Worm (Caenorhabditis elegans) whole organism, mixed stage, embryonic: ENCODE measurements around the gene cdka-1.

Source experiments
- M03D4.4 ChIP-seq: sonication (generic microtip); optimal IDR thresholded peaks from 2 replicates; lab custom pipeline; 2017; ENCODE audit warnings: mild to moderate bottlenecking, missing genetic modification characterization, missing compliant biosample characterization
- bed-3 ChIP-seq: fragments of 200-800 bp; sonication (Bioruptor generic); optimal IDR thresholded peaks from 3 replicates; lab custom pipeline; 2018; ENCODE audit warnings: mild to moderate bottlenecking, missing genetic modification characterization, moderate library complexity, missing compliant biosample characterization
- blmp-1 ChIP-seq: fragments of 150-350 bp; optimal IDR thresholded peaks from 2 replicates; lab custom pipeline; 2014; ENCODE audit warnings: missing biosample characterization, missing genetic modification characterization
- ceh-39 ChIP-seq: fragments of 150-350 bp; optimal IDR thresholded peaks from 2 replicates; lab custom pipeline; 2014; ENCODE audit warnings: missing biosample characterization, missing genetic modification characterization
- ceh-43 ChIP-seq: fragments of 200-800 bp; sonication (Bioruptor generic); optimal IDR thresholded peaks from 2 replicates; lab custom pipeline; 2018; ENCODE audit warnings: mild to moderate bottlenecking, missing genetic modification characterization, moderate library complexity, missing compliant biosample characterization
- ceh-83 ChIP-seq: fragments of 200-800 bp; sonication (Bioruptor generic); optimal IDR thresholded peaks from 2 replicates; lab custom pipeline; 2018; ENCODE audit warnings: mild to moderate bottlenecking, missing genetic modification characterization, missing compliant biosample characterization
- ces-1 ChIP-seq: fragments of 150-350 bp; optimal IDR thresholded peaks from 2 replicates; lab custom pipeline; 2014; ENCODE audit warnings: missing biosample characterization, missing genetic modification reagents, missing genetic modification characterization
- cnd-1 ChIP-seq: fragments of 200-800 bp; sonication (Bioruptor generic); optimal IDR thresholded peaks from 2 replicates; lab custom pipeline; 2018; ENCODE audit warnings: mild to moderate bottlenecking, missing genetic modification characterization, missing compliant biosample characterization
- drap-1 ChIP-seq: fragments of 200-800 bp; sonication (Bioruptor generic); optimal IDR thresholded peaks from 3 replicates; lab custom pipeline; 2018; ENCODE audit warnings: mild to moderate bottlenecking, missing genetic modification characterization, missing compliant biosample characterization
- elt-1 ChIP-seq: sonication (generic microtip); optimal IDR thresholded peaks from 2 replicates; lab custom pipeline; 2017; ENCODE audit warnings: missing genetic modification characterization, mild to moderate bottlenecking, missing compliant biosample characterization, antibody characterized with exemption, moderate library complexity, borderline replicate concordance; ENCODE audit not compliant: insufficient read depth
- elt-3 ChIP-seq: fragments of 150-350 bp; optimal IDR thresholded peaks from 2 replicates; lab custom pipeline; 2014; ENCODE audit warnings: missing biosample characterization, missing genetic modification characterization
- flh-1 ChIP-seq: fragments of 200-800 bp; sonication (Bioruptor generic); optimal IDR thresholded peaks from 2 replicates; lab custom pipeline; 2018; ENCODE audit warnings: mild to moderate bottlenecking, missing genetic modification characterization, moderate library complexity, missing compliant biosample characterization
- ham-2 ChIP-seq: fragments of 200-800 bp; sonication (Bioruptor generic); optimal IDR thresholded peaks from 2 replicates; lab custom pipeline; 2018; ENCODE audit warnings: mild to moderate bottlenecking, missing genetic modification characterization, missing compliant biosample characterization
- hlh-1 ChIP-seq: fragments of 150-350 bp; optimal IDR thresholded peaks from 2 replicates; lab custom pipeline; 2014; ENCODE audit warnings: missing biosample characterization, missing genetic modification reagents, missing genetic modification characterization
- lin-13 ChIP-seq: fragments of 150-350 bp; optimal IDR thresholded peaks from 2 replicates; lab custom pipeline; 2014; ENCODE audit warnings: missing biosample characterization, missing genetic modification characterization
- lin-32 ChIP-seq: fragments of 200-800 bp; sonication (Bioruptor generic); optimal IDR thresholded peaks from 2 replicates; lab custom pipeline; 2018; ENCODE audit warnings: mild to moderate bottlenecking, missing genetic modification characterization, missing compliant biosample characterization
- lsy-2 ChIP-seq: fragments of 150-350 bp; optimal IDR thresholded peaks from 2 replicates; lab custom pipeline; 2014; ENCODE audit warnings: missing biosample characterization, missing genetic modification characterization
- mab-5 ChIP-seq: fragments of 150-350 bp; optimal IDR thresholded peaks from 2 replicates; lab custom pipeline; 2014; ENCODE audit warnings: missing biosample characterization, missing genetic modification characterization
- mep-1 ChIP-seq: fragments of 150-350 bp; optimal IDR thresholded peaks from 2 replicates; lab custom pipeline; 2017; ENCODE audit warnings: missing biosample characterization, missing genetic modification reagents, missing genetic modification characterization, inconsistent platforms
- mls-2 ChIP-seq: sonication (generic microtip); optimal IDR thresholded peaks from 2 replicates; lab custom pipeline; 2016; ENCODE audit warnings: mild to moderate bottlenecking, missing genetic modification characterization, moderate library complexity, missing compliant biosample characterization
- nhr-12 ChIP-seq: fragments of 150-350 bp; optimal IDR thresholded peaks from 2 replicates; lab custom pipeline; 2014; ENCODE audit warnings: missing biosample characterization, missing genetic modification characterization
- nhr-2 ChIP-seq: fragments of 150-350 bp; optimal IDR thresholded peaks from 2 replicates; lab custom pipeline; 2014; ENCODE audit warnings: missing biosample characterization, missing genetic modification characterization
- nhr-237 ChIP-seq: fragments of 150-350 bp; optimal IDR thresholded peaks from 2 replicates; lab custom pipeline; 2014; ENCODE audit warnings: missing biosample characterization, missing genetic modification characterization
- nhr-28 ChIP-seq: fragments of 150-350 bp; optimal IDR thresholded peaks from 2 replicates; lab custom pipeline; 2014; ENCODE audit warnings: missing biosample characterization, missing genetic modification characterization
- nhr-76 ChIP-seq: sonication (generic microtip); optimal IDR thresholded peaks from 2 replicates; lab custom pipeline; 2017; ENCODE audit warnings: missing biosample characterization, missing genetic modification characterization
- pha-4 ChIP-seq: fragments of 150-350 bp; optimal IDR thresholded peaks from 2 replicates; lab custom pipeline; 2018; ENCODE audit warnings: missing biosample characterization, missing genetic modification reagents, missing genetic modification characterization
- sem-2 ChIP-seq: fragments of 200-800 bp; sonication (Bioruptor generic); optimal IDR thresholded peaks from 2 replicates; lab custom pipeline; 2018; ENCODE audit warnings: mild to moderate bottlenecking, missing genetic modification characterization, missing compliant biosample characterization
- snpc-4 ChIP-seq: fragments of 150-350 bp; optimal IDR thresholded peaks from 2 replicates; lab custom pipeline; 2014; ENCODE audit warnings: missing biosample characterization, missing genetic modification characterization
- sptf-1 ChIP-seq: sonication (generic microtip); optimal IDR thresholded peaks from 2 replicates; lab custom pipeline; 2017; ENCODE audit warnings: mild to moderate bottlenecking, missing genetic modification characterization, moderate library complexity, missing compliant biosample characterization
- tbx-8 ChIP-seq: fragments of 200-800 bp; sonication (Bioruptor generic); optimal IDR thresholded peaks from 2 replicates; lab custom pipeline; 2018; ENCODE audit warnings: mild to moderate bottlenecking, missing genetic modification characterization, moderate library complexity, missing compliant biosample characterization
- unc-120 ChIP-seq: sonication (generic microtip); optimal IDR thresholded peaks from 2 replicates; lab custom pipeline; 2017; ENCODE audit warnings: missing genetic modification characterization, missing compliant biosample characterization; ENCODE audit not compliant: poor library complexity, severe bottlenecking
- unc-39 ChIP-seq: fragments of 150-350 bp; optimal IDR thresholded peaks from 2 replicates; lab custom pipeline; 2014; ENCODE audit warnings: missing biosample characterization, missing genetic modification characterization
- unc-62 ChIP-seq: fragments of 150-350 bp; optimal IDR thresholded peaks from 2 replicates; lab custom pipeline; 2014; ENCODE audit warnings: missing biosample characterization, missing genetic modification reagents, missing genetic modification characterization
- zip-8 ChIP-seq: fragments of 150-350 bp; optimal IDR thresholded peaks from 2 replicates; lab custom pipeline; 2014; ENCODE audit warnings: missing biosample characterization, missing genetic modification characterization
- ztf-11 ChIP-seq: fragments of 150-350 bp; optimal IDR thresholded peaks from 2 replicates; lab custom pipeline; 2014; ENCODE audit warnings: missing biosample characterization, missing genetic modification characterization

cdka-1 gene

ce11 chrIII:4643262-4643661 lies 15.3 kb upstream of the cdka-1 start, which contains the start of gene pfas-1:
Gene pfas-1, minus strand, starts transcription at chrIII:4643310.
- TF ChIP-seq blmp-1 (no peak), bed-3 (GFP tag; lab: Kevin White, UChicago) (no peak), ztf-11 (tag; lab: Kevin White, UChicago) (no peak), sptf-1 (tag; lab: Kevin White, UChicago) (no peak), nhr-76 (no peak)

- TF ChIP-seq unc-39 (tag; lab: Kevin White, UChicago) (no peak), ceh-39 (tag; lab: Kevin White, UChicago) (no peak), tbx-8 (no peak), hlh-1 (no peak), bed-3 (GFP tag; lab: Kevin White, UChicago) (no peak), unc-62 (no peak), ceh-43 (GFP tag; lab: Kevin White, UChicago) (no peak), pha-4 (tag; lab: Kevin White, UChicago) (no peak), ces-1 (no peak), M03D4.4 (no peak), unc-120 (tag; lab: Kevin White, UChicago) (no peak), ztf-11 (tag; lab: Kevin White, UChicago) (no peak), snpc-4 (tag; lab: Kevin White, UChicago) (no peak)
Observed at ce11 chrIII:4646246-4646645, 12.3 kb upstream of the cdka-1 start, which contains the start of gene pqn-29. Gene pqn-29, minus strand, starts transcription at chrIII:4646346.

ce11 chrIII:4647341-4647740 lies 11.3 kb upstream of the cdka-1 start:
- no peak for TF ChIP-seq hlh-1
- TF ChIP-seq unc-39 (tag; lab: Kevin White, UChicago), result no peak
- no peak for TF ChIP-seq nhr-237
- no peak for TF ChIP-seq nhr-12 (tag; lab: Kevin White, UChicago)
- TF ChIP-seq drap-1, result no peak
- no peak for TF ChIP-seq ces-1
- no peak for TF ChIP-seq nhr-28 (tag; lab: Kevin White, UChicago)
- no peak for TF ChIP-seq mls-2 (tag; lab: Kevin White, UChicago)
- TF ChIP-seq flh-1 (GFP tag; lab: Kevin White, UChicago), result no peak
- no peak for TF ChIP-seq nhr-76
- no peak for TF ChIP-seq zip-8 (tag; lab: Kevin White, UChicago)
- TF ChIP-seq mab-5, result no peak
- TF ChIP-seq pha-4 (tag; lab: Kevin White, UChicago), result no peak
- TF ChIP-seq, all 35 proteins: peak for 0

- TF ChIP-seq tbx-8 (no peak), ceh-39 (tag; lab: Kevin White, UChicago) (no peak), ztf-11 (tag; lab: Kevin White, UChicago) (no peak), bed-3 (GFP tag; lab: Kevin White, UChicago) (no peak), zip-8 (tag; lab: Kevin White, UChicago) (no peak), blmp-1 (no peak), drap-1 (no peak), lin-32 (GFP tag; lab: Kevin White, UChicago) (no peak)
Observed at ce11 chrIII:4647878-4648277, 10.7 kb upstream of the cdka-1 start, which contains the start of gene T23F11.6. Gene T23F11.6, minus strand, starts transcription at chrIII:4647922.

ce11 chrIII:4649363-4649768 lies 9.2 kb upstream of the cdka-1 start:
- no peak for TF ChIP-seq ceh-43 (GFP tag; lab: Kevin White, UChicago)
- TF ChIP-seq elt-1 (tag; lab: Kevin White, UChicago), result no peak
- TF ChIP-seq ceh-83, result no peak
- no peak for TF ChIP-seq blmp-1
- no peak for TF ChIP-seq bed-3 (GFP tag; lab: Kevin White, UChicago)
- peak; percentile 60 for TF ChIP-seq ces-1
- peak; percentile 27 for TF ChIP-seq ham-2 (GFP tag; lab: Kevin White, UChicago)
- TF ChIP-seq drap-1, result peak; percentile 50
- peak; percentile 92 for TF ChIP-seq pha-4 (tag; lab: Kevin White, UChicago)
- peak; percentile 68 for TF ChIP-seq lsy-2
- TF ChIP-seq hlh-1, result peak; percentile 90
- TF ChIP-seq lin-32 (GFP tag; lab: Kevin White, UChicago), result no peak
- peak; percentile 42 for TF ChIP-seq lin-13 (tag; lab: Kevin White, UChicago)
- no peak for TF ChIP-seq mls-2 (tag; lab: Kevin White, UChicago)
- TF ChIP-seq tbx-8, result no peak
- peak; percentile 32 for TF ChIP-seq ztf-11 (tag; lab: Kevin White, UChicago)
- TF ChIP-seq mep-1 (tag; lab: Kevin White, UChicago), result peak; percentile 85
- peak; percentile 90 for TF ChIP-seq nhr-237
- TF ChIP-seq nhr-76, result no peak
- TF ChIP-seq elt-3 (tag; lab: Kevin White, UChicago), result peak; percentile 75
- TF ChIP-seq sem-2 (GFP tag; lab: Kevin White, UChicago), result no peak
- no peak for TF ChIP-seq nhr-12 (tag; lab: Kevin White, UChicago)
- TF ChIP-seq nhr-2 (tag; lab: Kevin White, UChicago), result no peak
- no peak for TF ChIP-seq zip-8 (tag; lab: Kevin White, UChicago)
- no peak for TF ChIP-seq nhr-28 (tag; lab: Kevin White, UChicago)
- TF ChIP-seq mab-5, result no peak
- peak; percentile 58 for TF ChIP-seq unc-120 (tag; lab: Kevin White, UChicago)
- no peak for TF ChIP-seq sptf-1 (tag; lab: Kevin White, UChicago)
- TF ChIP-seq unc-62, result peak; percentile 83
- TF ChIP-seq flh-1 (GFP tag; lab: Kevin White, UChicago), result no peak
- TF ChIP-seq unc-39 (tag; lab: Kevin White, UChicago), result no peak
- TF ChIP-seq M03D4.4, result peak; percentile 58
- peak; percentile 3 for TF ChIP-seq ceh-39 (tag; lab: Kevin White, UChicago)
- TF ChIP-seq snpc-4 (tag; lab: Kevin White, UChicago), result no peak
- TF ChIP-seq cnd-1, result no peak
